Fruit fly (Drosophila melanogaster) Kc167 (cell line): ENCODE results near the gene CG12992.

ENCODE experiments used
- Myc ChIP-seq: fragments of >200 bp; optimal IDR thresholded peaks from 2 replicates; lab custom pipeline; 2017; ENCODE audit warnings: missing external identifiers
- h ChIP-seq: fragments of >200 bp; optimal IDR thresholded peaks from 3 replicates; lab custom pipeline; 2018; ENCODE audit warnings: missing external identifiers
- insv ChIP-seq: fragments of >200 bp; optimal IDR thresholded peaks from 3 replicates; lab custom pipeline; 2018; ENCODE audit warnings: missing external identifiers
- psq ChIP-seq: fragments of >200 bp; optimal IDR thresholded peaks from 2 replicates; lab custom pipeline; 2017; ENCODE audit warnings: missing external identifiers

dm6 chrX:17580954-17581353 is 7.7 kb upstream of the CG12992 start:
- no peak for TF ChIP-seq insv (lab: Kevin White, UChicago)
- no peak for TF ChIP-seq h (lab: Kevin White, UChicago)
- no peak for TF ChIP-seq psq (lab: Kevin White, UChicago)
- no peak for TF ChIP-seq Myc (lab: Kevin White, UChicago)
